Fruit fly (Drosophila melanogaster): ENCODE data around the gene Sec61gamma.

- TF ChIP-seq dac (GFP tag; optimal IDR thresholded peaks at IDR 0.05) (no peak), fkh (GFP tag; optimal IDR thresholded peaks at IDR 0.05) (no peak), CG6792 (GFP tag; optimal IDR thresholded peaks at IDR 0.05) (no peak), OdsH (GFP tag; optimal IDR thresholded peaks at IDR 0.05) (no peak), achi (GFP tag; optimal IDR thresholded peaks at IDR 0.05) (no peak), CG3032 (tag; optimal IDR thresholded peaks at IDR 0.05) (no peak), eg (GFP tag; IDR thresholded peaks at IDR 0.05) (no peak), Hr39 (GFP tag; optimal IDR thresholded peaks at IDR 0.05) (no peak), CG15336 (GFP tag; IDR thresholded peaks at IDR 0.05) (no peak), Gug (GFP tag; IDR thresholded peaks at IDR 0.05) (no peak), CG3919 (GFP tag; optimal IDR thresholded peaks at IDR 0.05) (no peak), CG6854 (GFP tag; optimal IDR thresholded peaks at IDR 0.05) (no peak)
Observed at dm6 chrX:19611226-19611625, 31.9 kb upstream of the Sec61gamma start, which contains the start of the genes Shawn and Tyler.
